Worm (Caenorhabditis elegans) whole organism, late embryonic: ENCODE results near the gene str-31.

Source experiments
- C38D4.7 ChIP-seq: fragments of 200-800 bp; sonication (Bioruptor generic); optimal IDR thresholded peaks from 2 replicates; lab custom pipeline; 2018; ENCODE audit warnings: mild to moderate bottlenecking, missing genetic modification characterization, moderate library complexity, missing compliant biosample characterization
- F13H6.1 ChIP-seq: sonication (generic microtip); optimal IDR thresholded peaks from 2 replicates; lab custom pipeline; 2016; ENCODE audit warnings: missing genetic modification characterization, missing compliant biosample characterization
- K02D7.2 ChIP-seq: sonication (generic microtip); optimal IDR thresholded peaks from 2 replicates; lab custom pipeline; 2017; ENCODE audit warnings: mild to moderate bottlenecking, missing genetic modification characterization, missing compliant biosample characterization
- Y22D7AL.16 ChIP-seq: sonication (generic microtip); optimal IDR thresholded peaks from 2 replicates; lab custom pipeline; 2016; ENCODE audit warnings: missing genetic modification characterization, missing compliant biosample characterization
- ama-1 ChIP-seq: fragments of 150-350 bp; optimal IDR thresholded peaks from 2 replicates; lab custom pipeline; 2014
- ceh-14 ChIP-seq: sonication (generic microtip); optimal IDR thresholded peaks from 2 replicates; lab custom pipeline; 2016; ENCODE audit warnings: missing genotype, missing genetic modification characterization, missing compliant biosample characterization
- ceh-18 ChIP-seq: sonication (generic microtip); optimal IDR thresholded peaks from 2 replicates; lab custom pipeline; 2016; ENCODE audit warnings: missing genetic modification characterization, missing compliant biosample characterization
- ceh-19 ChIP-seq: fragments of 200-800 bp; sonication (Bioruptor generic); optimal IDR thresholded peaks from 2 replicates; lab custom pipeline; 2018; ENCODE audit warnings: mild to moderate bottlenecking, missing genetic modification characterization, missing compliant biosample characterization
- ceh-2 ChIP-seq: sonication (generic microtip); optimal IDR thresholded peaks from 2 replicates; lab custom pipeline; 2016; ENCODE audit warnings: missing genotype, missing genetic modification characterization, missing compliant biosample characterization
- ceh-22 ChIP-seq: sonication (generic microtip); optimal IDR thresholded peaks from 2 replicates; lab custom pipeline; 2017; ENCODE audit warnings: missing biosample characterization, missing genetic modification characterization
- ceh-30 ChIP-seq: fragments of 150-350 bp; optimal IDR thresholded peaks from 2 replicates; lab custom pipeline; 2014; ENCODE audit warnings: missing biosample characterization, missing genetic modification characterization
- ceh-31 ChIP-seq: sonication (generic microtip); optimal IDR thresholded peaks from 2 replicates; lab custom pipeline; 2016; ENCODE audit warnings: missing genetic modification characterization, missing compliant biosample characterization
- ceh-45 ChIP-seq: fragments of 200-800 bp; sonication (Bioruptor generic); IDR thresholded peaks from 2 replicates; pipeline ENCODE4 v1.3.6; 2022; ENCODE audit warnings: missing genetic modification reagents, missing genetic modification characterization, missing compliant biosample characterization
- ceh-48 ChIP-seq: sonication (generic microtip); optimal IDR thresholded peaks from 2 replicates; lab custom pipeline; 2016; ENCODE audit warnings: missing genetic modification characterization, inconsistent platforms, missing compliant biosample characterization
- ceh-9 ChIP-seq: sonication (generic microtip); optimal IDR thresholded peaks from 2 replicates; lab custom pipeline; 2016; ENCODE audit warnings: mild to moderate bottlenecking, missing genetic modification characterization, inconsistent platforms, missing compliant biosample characterization
- che-1 ChIP-seq: sonication (generic microtip); optimal IDR thresholded peaks from 2 replicates; lab custom pipeline; 2016; ENCODE audit warnings: mild to moderate bottlenecking, missing genetic modification characterization, missing compliant biosample characterization
- dmd-4 ChIP-seq: sonication (generic microtip); optimal IDR thresholded peaks from 2 replicates; lab custom pipeline; 2016; ENCODE audit warnings: borderline replicate concordance, missing genetic modification characterization, missing compliant biosample characterization
- elt-2 ChIP-seq: sonication (generic microtip); optimal IDR thresholded peaks from 2 replicates; lab custom pipeline; 2016; ENCODE audit warnings: missing genetic modification reagents, missing genetic modification characterization, missing compliant biosample characterization
- elt-4 ChIP-seq: sonication (generic microtip); optimal IDR thresholded peaks from 2 replicates; lab custom pipeline; 2016; ENCODE audit warnings: missing genetic modification characterization, missing compliant biosample characterization
- ets-4 ChIP-seq: sonication (generic microtip); optimal IDR thresholded peaks from 2 replicates; lab custom pipeline; 2016; ENCODE audit warnings: missing genetic modification characterization, missing compliant biosample characterization
- eyg-1 ChIP-seq: sonication (generic microtip); optimal IDR thresholded peaks from 2 replicates; lab custom pipeline; 2016; ENCODE audit warnings: missing genotype, missing genetic modification characterization, missing compliant biosample characterization
- fkh-10 ChIP-seq: fragments of 150-350 bp; optimal IDR thresholded peaks from 2 replicates; lab custom pipeline; 2014; ENCODE audit warnings: missing biosample characterization, missing genetic modification reagents, missing genetic modification characterization
- fkh-6 ChIP-seq: sonication (generic microtip); optimal IDR thresholded peaks from 2 replicates; lab custom pipeline; 2016; ENCODE audit warnings: missing genetic modification characterization, missing compliant biosample characterization
- hlh-13 ChIP-seq: fragments of 200-800 bp; sonication (Bioruptor generic); optimal IDR thresholded peaks from 2 replicates; lab custom pipeline; 2018; ENCODE audit warnings: mild to moderate bottlenecking, missing genetic modification characterization, missing compliant biosample characterization
- hlh-15 ChIP-seq: sonication (generic microtip); optimal IDR thresholded peaks from 2 replicates; lab custom pipeline; 2016; ENCODE audit warnings: missing genetic modification characterization, missing compliant biosample characterization
- hlh-6 ChIP-seq: sonication (generic microtip); optimal IDR thresholded peaks from 2 replicates; lab custom pipeline; 2016; ENCODE audit warnings: missing genotype, missing genetic modification characterization, missing compliant biosample characterization
- lim-6 ChIP-seq: sonication (generic microtip); optimal IDR thresholded peaks from 2 replicates; lab custom pipeline; 2016; ENCODE audit warnings: missing genetic modification characterization, missing compliant biosample characterization
- lin-11 ChIP-seq: fragments of 200-800 bp; sonication (Bioruptor generic); optimal IDR thresholded peaks from 2 replicates; lab custom pipeline; 2018; ENCODE audit warnings: mild to moderate bottlenecking, missing genetic modification characterization, missing compliant biosample characterization
- madf-2 ChIP-seq: sonication (generic microtip); optimal IDR thresholded peaks from 2 replicates; lab custom pipeline; 2017; ENCODE audit warnings: missing genetic modification characterization, missing compliant biosample characterization
- mec-3 ChIP-seq: sonication (generic microtip); optimal IDR thresholded peaks from 2 replicates; lab custom pipeline; 2016; ENCODE audit warnings: borderline replicate concordance, missing genetic modification characterization, missing compliant biosample characterization
- nfya-1 ChIP-seq: sonication (generic microtip); optimal IDR thresholded peaks from 2 replicates; lab custom pipeline; 2017; ENCODE audit warnings: missing genetic modification characterization, mild to moderate bottlenecking, missing compliant biosample characterization, antibody characterized with exemption, moderate library complexity
- nhr-232 ChIP-seq: sonication (generic microtip); optimal IDR thresholded peaks from 2 replicates; lab custom pipeline; 2016; ENCODE audit warnings: missing genetic modification characterization, missing compliant biosample characterization
- npax-4 ChIP-seq: sonication (generic microtip); optimal IDR thresholded peaks from 2 replicates; lab custom pipeline; 2016; ENCODE audit warnings: missing genetic modification characterization, missing compliant biosample characterization
- odd-2 ChIP-seq: sonication (generic microtip); optimal IDR thresholded peaks from 2 replicates; lab custom pipeline; 2017; ENCODE audit warnings: antibody characterized with exemption, mild to moderate bottlenecking, missing genetic modification characterization, missing compliant biosample characterization
- pag-3 ChIP-seq: sonication (generic microtip); optimal IDR thresholded peaks from 2 replicates; lab custom pipeline; 2016; ENCODE audit warnings: missing compliant biosample characterization, missing genetic modification characterization, borderline replicate concordance
- pat-9 ChIP-seq: fragments of 200-800 bp; sonication (Bioruptor generic); optimal IDR thresholded peaks from 2 replicates; lab custom pipeline; 2018; ENCODE audit warnings: mild to moderate bottlenecking, missing genetic modification characterization, moderate library complexity, missing compliant biosample characterization
- pha-2 ChIP-seq: sonication (generic microtip); optimal IDR thresholded peaks from 2 replicates; lab custom pipeline; 2017; ENCODE audit warnings: mild to moderate bottlenecking, missing genetic modification characterization, missing compliant biosample characterization
- pqm-1 ChIP-seq: sonication (generic microtip); optimal IDR thresholded peaks from 2 replicates; lab custom pipeline; 2016; ENCODE audit warnings: missing genetic modification characterization, missing compliant biosample characterization
- pros-1 ChIP-seq: fragments of 150-350 bp; optimal IDR thresholded peaks from 2 replicates; lab custom pipeline; 2014; ENCODE audit warnings: missing biosample characterization, missing genetic modification reagents, missing genetic modification characterization
- rnt-1 ChIP-seq: sonication (generic microtip); optimal IDR thresholded peaks from 2 replicates; lab custom pipeline; 2016; ENCODE audit warnings: missing genetic modification characterization, missing compliant biosample characterization
- sdc-2 ChIP-seq: sonication (generic microtip); optimal IDR thresholded peaks from 2 replicates; lab custom pipeline; 2016; ENCODE audit warnings: missing genotype, missing genetic modification characterization, missing compliant biosample characterization
- sox-2 ChIP-seq: fragments of 200-800 bp; sonication (Bioruptor generic); IDR thresholded peaks from 2 replicates; pipeline ENCODE4 v1.3.6; 2022; ENCODE audit warnings: missing genetic modification reagents, missing genetic modification characterization, missing compliant biosample characterization
- sox-4 ChIP-seq: sonication (generic microtip); optimal IDR thresholded peaks from 2 replicates; lab custom pipeline; 2017; ENCODE audit warnings: mild to moderate bottlenecking, missing genetic modification characterization, inconsistent platforms, missing compliant biosample characterization
- syd-9 ChIP-seq: sonication (generic microtip); optimal IDR thresholded peaks from 2 replicates; lab custom pipeline; 2016; ENCODE audit warnings: mild to moderate bottlenecking, missing genetic modification characterization, moderate library complexity, missing compliant biosample characterization
- ttx-3 ChIP-seq: sonication (generic microtip); optimal IDR thresholded peaks from 2 replicates; lab custom pipeline; 2016; ENCODE audit warnings: missing genetic modification reagents, missing genetic modification characterization, missing compliant biosample characterization
- unc-3 ChIP-seq, 2 experiments: fragments of 200-800 bp in 1 of 2; sonication (Bioruptor generic) in 1 of 2; sonication (generic microtip) in 1 of 2; conservative IDR thresholded peaks in 1 of 2; optimal IDR thresholded peaks in 1 of 2; 2 replicates each; pipeline versions ENCODE4 v1.3.6 to Lab custom; 2016 to 2022; ENCODE audit warnings: missing compliant biosample characterization in 2 of 2, missing genetic modification characterization in 2 of 2, missing genetic modification reagents in 1 of 2
- unc-55 ChIP-seq: sonication (generic microtip); optimal IDR thresholded peaks from 2 replicates; lab custom pipeline; 2017; ENCODE audit warnings: missing biosample characterization, missing genetic modification reagents, missing genetic modification characterization
- unc-86 ChIP-seq: sonication (generic microtip); optimal IDR thresholded peaks from 2 replicates; lab custom pipeline; 2016; ENCODE audit warnings: missing genetic modification characterization, missing compliant biosample characterization

Gene str-31

DNA sequence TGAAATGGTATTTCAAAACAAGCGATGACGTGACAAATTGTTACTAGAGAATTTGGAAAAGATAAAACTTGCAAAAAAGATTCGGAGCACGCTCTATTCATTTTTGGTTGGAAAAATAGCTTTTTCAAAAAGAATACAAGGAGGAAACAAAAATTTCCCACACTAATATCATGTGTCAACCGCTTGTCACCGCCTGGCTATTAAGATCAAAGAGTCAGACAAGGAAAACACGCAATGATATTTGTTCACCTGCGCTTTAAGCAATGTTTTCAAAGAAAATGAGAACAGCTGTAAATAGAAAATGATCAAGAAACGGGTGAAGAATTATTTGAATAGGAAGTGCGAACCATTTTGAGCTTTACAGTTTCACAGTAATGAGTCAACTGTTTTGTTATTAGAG lies 31.7 kb downstream of the str-31 start, which contains the start of gene srh-125:
Gene srh-125 (minus strand): TSS at position 101 of the 400 bp plus-strand sequence.
- no peak for TF ChIP-seq ceh-18 (tag; lab: Kevin White, UChicago)
- TF ChIP-seq sox-2 (GFP tag; lab: Robert Waterston, UW) = no peak
- no peak for TF ChIP-seq unc-86

DNA sequence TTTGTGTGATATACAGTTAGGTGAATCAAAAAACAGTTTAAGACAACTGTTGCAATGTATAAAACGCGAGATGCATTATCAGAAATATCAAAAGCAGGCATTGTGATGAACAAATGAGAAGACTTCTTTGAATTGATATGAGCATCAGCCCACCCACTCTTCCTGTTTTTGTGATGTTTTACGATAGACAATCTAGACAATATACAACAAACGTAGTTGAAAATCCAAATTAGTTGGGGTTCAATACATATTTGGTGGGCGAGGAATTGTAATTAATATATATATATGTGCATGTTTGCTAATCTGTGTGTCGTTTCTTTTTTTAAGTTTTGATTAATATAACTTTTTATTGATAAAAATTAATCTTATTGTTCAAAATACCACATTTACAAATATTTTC lies 35.7 kb downstream of the str-31 start, which contains the start of gene str-28:
Gene str-28 (minus strand): TSS at position 101 of the 400 bp plus-strand sequence.
- TF ChIP-seq ceh-19 (GFP tag; lab: Kevin White, UChicago) = no peak
- no peak for TF ChIP-seq nhr-232 (tag; lab: Kevin White, UChicago)
- TF ChIP-seq ttx-3 (tag; lab: Kevin White, UChicago) = no peak
- no peak for TF ChIP-seq ceh-14 (tag; lab: Kevin White, UChicago)
- TF ChIP-seq fkh-10 (GFP tag; lab: Kevin White, UChicago) = no peak
- TF ChIP-seq pros-1 (tag; lab: Kevin White, UChicago) = no peak
- TF ChIP-seq unc-3 (GFP tag; conservative IDR thresholded peaks at IDR 0.05; lab: Robert Waterston, UW) = no peak
- no peak for TF ChIP-seq unc-3 (tag; optimal IDR thresholded peaks at IDR 0.05; lab: Kevin White, UChicago)
- TF ChIP-seq pqm-1 (tag; lab: Kevin White, UChicago) = no peak

DNA sequence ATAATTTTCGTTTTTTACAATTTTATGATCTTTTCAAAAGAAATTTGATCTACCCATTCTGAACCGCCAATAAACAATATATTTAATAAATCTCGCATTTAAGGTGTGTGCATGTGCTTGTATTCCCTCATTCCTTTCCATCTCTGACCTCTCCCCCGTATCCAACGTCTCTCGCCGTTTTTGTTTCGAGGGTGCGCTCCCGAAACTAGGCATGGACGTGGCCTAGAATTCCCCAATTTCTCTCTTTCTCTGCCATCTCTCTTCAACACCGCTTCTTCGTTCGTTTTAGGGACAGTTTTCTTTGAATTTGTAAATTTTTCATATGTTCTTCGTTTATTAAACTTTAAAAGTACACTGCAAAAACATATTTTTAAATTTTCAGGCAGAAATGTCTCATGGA lies 43.0 kb downstream of the str-31 start, which contains the start of gene F25E5.1:
Gene F25E5.1 (plus strand): TSS at position 376 of the 400 bp plus-strand sequence.
- no peak for TF ChIP-seq sox-4 (tag; lab: Kevin White, UChicago)
- TF ChIP-seq ceh-19 (GFP tag; lab: Kevin White, UChicago) = no peak
- no peak for TF ChIP-seq ceh-30 (tag; lab: Kevin White, UChicago)
- no peak for TF ChIP-seq npax-4 (tag; lab: Kevin White, UChicago)
- TF ChIP-seq ceh-9 (tag; lab: Kevin White, UChicago) = no peak
- peak; percentile 47 for TF ChIP-seq sdc-2
- no peak for TF ChIP-seq madf-2
- no peak for TF ChIP-seq syd-9 (tag; lab: Kevin White, UChicago)
- TF ChIP-seq ama-1 (lab: Kevin White, UChicago) = no peak
- TF ChIP-seq ets-4 = peak; percentile 78
- peak; percentile 25 for TF ChIP-seq F13H6.1 (tag; lab: Kevin White, UChicago)
- TF ChIP-seq hlh-13 (GFP tag; lab: Kevin White, UChicago) = no peak
- peak; percentile 53 for TF ChIP-seq eyg-1
- TF ChIP-seq lim-6 = peak; percentile 46
- no peak for TF ChIP-seq nhr-232 (tag; lab: Kevin White, UChicago)
- TF ChIP-seq ceh-22 (tag; lab: Kevin White, UChicago) = no peak
- TF ChIP-seq mec-3 (tag; lab: Kevin White, UChicago) = no peak
- TF ChIP-seq pag-3 (tag; lab: Kevin White, UChicago) = peak; percentile 18
- peak; percentile 30 for TF ChIP-seq elt-2 (tag; lab: Kevin White, UChicago)
- no peak for TF ChIP-seq C38D4.7 (GFP tag; lab: Kevin White, UChicago)
- TF ChIP-seq K02D7.2 (tag; lab: Kevin White, UChicago) = no peak
- no peak for TF ChIP-seq che-1
- TF ChIP-seq nfya-1 (tag; lab: Kevin White, UChicago) = peak; percentile 70
- TF ChIP-seq odd-2 (tag; lab: Kevin White, UChicago) = no peak
- TF ChIP-seq Y22D7AL.16 (tag; lab: Kevin White, UChicago) = no peak
- no peak for TF ChIP-seq lin-11
- peak; percentile 95 for TF ChIP-seq ceh-31 (tag; lab: Kevin White, UChicago)
- no peak for TF ChIP-seq ceh-48 (tag; lab: Kevin White, UChicago)
- no peak for TF ChIP-seq pha-2
- no peak for TF ChIP-seq ceh-45
- TF ChIP-seq ceh-18 (tag; lab: Kevin White, UChicago) = peak; percentile 30
- TF ChIP-seq dmd-4 = peak; percentile 27
- peak; percentile 5 for TF ChIP-seq hlh-6 (tag; lab: Kevin White, UChicago)
- peak; percentile 53 for TF ChIP-seq fkh-6 (tag; lab: Kevin White, UChicago)
- no peak for TF ChIP-seq unc-3 (GFP tag; conservative IDR thresholded peaks at IDR 0.05; lab: Robert Waterston, UW)
- no peak for TF ChIP-seq unc-3 (tag; optimal IDR thresholded peaks at IDR 0.05; lab: Kevin White, UChicago)
- TF ChIP-seq pros-1 (tag; lab: Kevin White, UChicago) = peak; percentile 11
- TF ChIP-seq rnt-1 (tag; lab: Kevin White, UChicago) = peak; percentile 80
- peak; percentile 2 for TF ChIP-seq unc-55 (GFP tag; lab: Kevin White, UChicago)
- no peak for TF ChIP-seq sox-2 (GFP tag; lab: Robert Waterston, UW)
- no peak for TF ChIP-seq elt-4 (tag; lab: Kevin White, UChicago)
- no peak for TF ChIP-seq hlh-15 (tag; lab: Kevin White, UChicago)
- no peak for TF ChIP-seq pat-9 (tag; lab: Kevin White, UChicago)
- TF ChIP-seq ceh-2 (tag; lab: Kevin White, UChicago) = peak; percentile 69
